Fruit fly (Drosophila melanogaster): ENCODE data around the gene sima.

dm6 chr3R:30166159-30166784 is 108.2 kb downstream of the sima start, which contains the start of gene VhaAC45RP:
- TF ChIP-seq fd96Ca (GFP tag; IDR thresholded peaks at IDR 0.05) (no peak), D1 (tag; optimal IDR thresholded peaks at IDR 0.05) (no peak), rn (GFP tag; IDR thresholded peaks at IDR 0.05) (no peak), CG32121 (GFP tag; IDR thresholded peaks at IDR 0.05) (no peak), CG8159 (tag; optimal IDR thresholded peaks at IDR 0.05) (no peak), EcR (GFP tag; optimal IDR thresholded peaks at IDR 0.05) (no peak), CG8301 (tag; optimal IDR thresholded peaks at IDR 0.05) (no peak), Pif1A (GFP tag; optimal IDR thresholded peaks at IDR 0.05) (no peak), CG15710 (tag; optimal IDR thresholded peaks at IDR 0.05) (no peak)

All from whole organism, pupa.